Worm (Caenorhabditis elegans) whole organism, dauer: Measurements from ENCODE around the gene fbxb-104.
"Not testable (repeated sequence)": the region's sequence is repeated elsewhere in the genome, so short reads cannot be mapped to it uniquely, and the experiment has no call there.

Experiments used
- unc-62 ChIP-seq: sonication (generic microtip); optimal IDR thresholded peaks from 2 replicates; lab custom pipeline; 2017; ENCODE audit warnings: missing biosample characterization, missing genetic modification reagents, missing genetic modification characterization

fbxb-104 gene

ce11 chrII:3477171-3477570 lies at the start of gene fbxb-104:
Gene fbxb-104 (minus strand): TSS chrII:3477271.
- no peak for TF ChIP-seq unc-62 (GFP tag; lab: Kevin White, UChicago)

- TF ChIP-seq unc-62 (GFP tag; lab: Kevin White, UChicago), result no peak
Observed at ce11 chrII:3524097-3524496, 47.0 kb upstream of the fbxb-104 start, which contains the start of gene col-72. Gene col-72 (minus strand): TSS chrII:3524197.

ce11 chrII:3520988-3521850 lies 44.1 kb upstream of the fbxb-104 start, which contains the start of gene W09G10.9:
Gene W09G10.9 (plus strand): TSS chrII:3521800.
- TF ChIP-seq unc-62 (GFP tag; lab: Kevin White, UChicago), result no peak

- no peak for TF ChIP-seq unc-62 (GFP tag; lab: Kevin White, UChicago)
Observed at ce11 chrII:3518961-3519544, 42.0 kb upstream of the fbxb-104 start, which contains the start of gene clec-126. Gene clec-126 (plus strand): TSS chrII:3519494.

- no peak for TF ChIP-seq unc-62 (GFP tag; lab: Kevin White, UChicago)
Observed at ce11 chrII:3516175-3516574, 39.1 kb upstream of the fbxb-104 start.

- TF ChIP-seq unc-62 (GFP tag; lab: Kevin White, UChicago), result no peak
Observed at ce11 chrII:3515384-3516053, 38.4 kb upstream of the fbxb-104 start, which contains the start of the genes Y49F6B.14 and clec-125. Gene Y49F6B.14 (minus strand): TSS chrII:3515484. Gene clec-125 (plus strand): TSS chrII:3516003.

- TF ChIP-seq unc-62 (GFP tag; lab: Kevin White, UChicago), result no peak
Observed at ce11 chrII:3514631-3515030, 37.6 kb upstream of the fbxb-104 start, which contains the start of gene srz-5. Gene srz-5 (minus strand): TSS chrII:3514731.

ce11 chrII:3512240-3512639 lies 35.2 kb upstream of the fbxb-104 start, which contains the start of gene Y49F6B.19:
Gene Y49F6B.19 (minus strand): TSS chrII:3512340.
- no peak for TF ChIP-seq unc-62 (GFP tag; lab: Kevin White, UChicago)

- no peak for TF ChIP-seq unc-62 (GFP tag; lab: Kevin White, UChicago)
Observed at ce11 chrII:3504717-3505116, 27.6 kb upstream of the fbxb-104 start, which contains the start of gene cyh-1. Gene cyh-1 (plus strand): TSS chrII:3505017.

- no peak for TF ChIP-seq unc-62 (GFP tag; lab: Kevin White, UChicago)
Observed at ce11 chrII:3502520-3503323, 25.7 kb upstream of the fbxb-104 start, which contains the start of the genes col-71 and Y49F6B.2. Gene col-71 (minus strand): TSS chrII:3502570. Gene Y49F6B.2 (plus strand): TSS chrII:3502968.

- TF ChIP-seq unc-62 (GFP tag; lab: Kevin White, UChicago), result no peak
Observed at ce11 chrII:3502011-3502410, 24.9 kb upstream of the fbxb-104 start.

ce11 chrII:3500373-3500772 lies 23.3 kb upstream of the fbxb-104 start:
- no peak for TF ChIP-seq unc-62 (GFP tag; lab: Kevin White, UChicago)

- no peak for TF ChIP-seq unc-62 (GFP tag; lab: Kevin White, UChicago)
Observed at ce11 chrII:3499386-3499785, 22.3 kb upstream of the fbxb-104 start, which contains the start of gene Y49F6B.9. Gene Y49F6B.9 (minus strand): TSS chrII:3499387.

ce11 chrII:3490797-3491196 lies 13.7 kb upstream of the fbxb-104 start, which contains the start of gene fbxb-112:
Gene fbxb-112 (plus strand): TSS chrII:3491097.
- not testable (repeated sequence) for TF ChIP-seq unc-62 (GFP tag; lab: Kevin White, UChicago)
